Fruit fly (Drosophila melanogaster) whole organism, embryonic: ENCODE data around the gene LManV.

Source experiments
- Asciz ChIP-seq: fragments of 200-800 bp; sonication (Bioruptor generic); optimal IDR thresholded peaks from 2 replicates; lab custom pipeline; 2017; ENCODE audit warnings: missing biosample characterization, mild to moderate bottlenecking, missing genetic modification characterization, missing genetic modification reagents
- Blimp-1 ChIP-seq: fragments of 200-800 bp; sonication (Bioruptor generic); optimal IDR thresholded peaks from 3 replicates; lab custom pipeline; 2018; ENCODE audit warnings: missing biosample characterization, missing genetic modification characterization, mild to moderate bottlenecking, moderate library complexity, missing genetic modification reagents
- HmgZ ChIP-seq: fragments of 200-800 bp; sonication (Bioruptor generic); optimal IDR thresholded peaks from 2 replicates; lab custom pipeline; 2018; ENCODE audit warnings: missing biosample characterization, mild to moderate bottlenecking, missing genetic modification characterization
- Myb ChIP-seq: fragments of 200-800 bp; sonication (Bioruptor generic); optimal IDR thresholded peaks from 2 replicates; lab custom pipeline; 2016; ENCODE audit warnings: missing biosample characterization, missing genetic modification characterization
- nerfin-2 ChIP-seq: fragments of 200-800 bp; sonication (Bioruptor generic); IDR thresholded peaks from 2 replicates; pipeline ENCODE4 v1.3.6; 2022; ENCODE audit warnings: missing biosample characterization, missing genetic modification characterization; ENCODE audit not compliant: partially characterized antibody

- TF ChIP-seq Blimp-1 (GFP tag; lab: Kevin White, UChicago) (no peak), Asciz (no peak), Myb (no peak), nerfin-2 (no peak), HmgZ (no peak)
Observed at dm6 chr2L:8817343-8817742, 41.3 kb upstream of the LManV start.
